Worm (Caenorhabditis elegans): ENCODE results near the gene uggt-1.

uggt-1 gene

ce11 chrX:7500970-7501369, at the start of gene uggt-1:
uggt-1 (minus strand) TSS chrX:7500982.
- TF ChIP-seq F13H6.1 (tag; optimal IDR thresholded peaks at IDR 0.05) (no peak), unc-55 (GFP tag; optimal IDR thresholded peaks at IDR 0.05) (no peak), pha-2 (tag; optimal IDR thresholded peaks at IDR 0.05) (no peak), zip-5 (tag; optimal IDR thresholded peaks at IDR 0.05) (no peak), ceh-22 (tag; optimal IDR thresholded peaks at IDR 0.05) (no peak), ceh-2 (tag; optimal IDR thresholded peaks at IDR 0.05) (peak; percentile 31), ceh-18 (tag; optimal IDR thresholded peaks at IDR 0.05) (peak; percentile 70), ceh-24 (tag; optimal IDR thresholded peaks at IDR 0.05) (no peak), ceh-9 (tag; optimal IDR thresholded peaks at IDR 0.05) (no peak), madf-2 (tag; optimal IDR thresholded peaks at IDR 0.05) (peak; percentile 0), Y22D7AL.16 (tag; optimal IDR thresholded peaks at IDR 0.05) (peak; percentile 23), nhr-11 (tag; optimal IDR thresholded peaks at IDR 0.05) (no peak), odd-2 (tag; optimal IDR thresholded peaks at IDR 0.05) (no peak), syd-9 (tag; optimal IDR thresholded peaks at IDR 0.05) (peak; percentile 26), ahr-1 (tag; optimal IDR thresholded peaks at IDR 0.05) (no peak), npax-4 (tag; optimal IDR thresholded peaks at IDR 0.05) (no peak), dve-1 (tag; optimal IDR thresholded peaks at IDR 0.05) (peak; percentile 60), K09A11.1 (tag; optimal IDR thresholded peaks at IDR 0.05; ENCODE audit: insufficient read depth) (no peak), elt-2 (tag; optimal IDR thresholded peaks at IDR 0.05) (peak; percentile 72), lin-11 (tag; optimal IDR thresholded peaks at IDR 0.05) (no peak), eyg-1 (tag; optimal IDR thresholded peaks at IDR 0.05) (no peak), ceh-31 (tag; optimal IDR thresholded peaks at IDR 0.05) (peak; percentile 87), pax-1 (tag; optimal IDR thresholded peaks at IDR 0.05) (no peak), fkh-10 (GFP tag; optimal IDR thresholded peaks at IDR 0.05) (no peak), hlh-13 (GFP tag; optimal IDR thresholded peaks at IDR 0.05) (no peak), ets-4 (tag; optimal IDR thresholded peaks at IDR 0.05) (peak; percentile 10), ceh-14 (tag; optimal IDR thresholded peaks at IDR 0.05) (peak; percentile 79), hlh-6 (tag; optimal IDR thresholded peaks at IDR 0.05) (no peak), hlh-8 (tag; optimal IDR thresholded peaks at IDR 0.05) (no peak), rnt-1 (tag; optimal IDR thresholded peaks at IDR 0.05) (peak; percentile 54), unc-3 (GFP tag; conservative IDR thresholded peaks at IDR 0.05) (no peak), unc-3 (tag; optimal IDR thresholded peaks at IDR 0.05) (no peak), hlh-15 (tag; optimal IDR thresholded peaks at IDR 0.05) (no peak), ceh-45 (GFP tag; IDR thresholded peaks at IDR 0.05) (no peak), pqm-1 (tag; optimal IDR thresholded peaks at IDR 0.05) (no peak), lim-6 (tag; optimal IDR thresholded peaks at IDR 0.05) (no peak), ama-1 (optimal IDR thresholded peaks at IDR 0.05) (no peak), C38D4.7 (GFP tag; optimal IDR thresholded peaks at IDR 0.05) (no peak), K02D7.2 (tag; optimal IDR thresholded peaks at IDR 0.05) (no peak), hlh-30 (tag; optimal IDR thresholded peaks at IDR 0.05; ENCODE audit: insufficient read depth) (peak; percentile 78), nhr-232 (tag; optimal IDR thresholded peaks at IDR 0.05) (no peak), sox-4 (tag; optimal IDR thresholded peaks at IDR 0.05) (peak; percentile 28), ceh-48 (tag; optimal IDR thresholded peaks at IDR 0.05) (peak; percentile 44), fax-1 (tag; optimal IDR thresholded peaks at IDR 0.05) (peak; percentile 25), sox-2 (GFP tag; IDR thresholded peaks at IDR 0.05) (peak; percentile 62), elt-4 (tag; optimal IDR thresholded peaks at IDR 0.05) (no peak), ceh-30 (tag; optimal IDR thresholded peaks at IDR 0.05) (peak; percentile 42), ztf-16 (tag; optimal IDR thresholded peaks at IDR 0.05) (peak; percentile 33), tbx-7 (tag; optimal IDR thresholded peaks at IDR 0.05) (no peak), ceh-34 (tag; optimal IDR thresholded peaks at IDR 0.05) (peak; percentile 80), mec-3 (tag; optimal IDR thresholded peaks at IDR 0.05; ENCODE audit: borderline replicate concordance) (no peak), ceh-6 (GFP tag; optimal IDR thresholded peaks at IDR 0.05) (peak; percentile 58), ceh-19 (GFP tag; optimal IDR thresholded peaks at IDR 0.05) (peak; percentile 37), tbx-2 (tag; optimal IDR thresholded peaks at IDR 0.05) (peak; percentile 86), ttx-3 (tag; optimal IDR thresholded peaks at IDR 0.05) (peak; percentile 41)
